Fruit fly (Drosophila melanogaster) whole organism, prepupa: ENCODE data around the gene CG42752.

Experiments used
- CG16779 ChIP-seq: fragments of 200-800 bp; sonication (Bioruptor generic); optimal IDR thresholded peaks from 3 replicates; lab custom pipeline; 2017; ENCODE audit warnings: missing biosample characterization, mild to moderate bottlenecking, missing genetic modification characterization
- CG3032 ChIP-seq: fragments of 200-800 bp; optimal IDR thresholded peaks from 2 replicates; lab custom pipeline; 2019; ENCODE audit warnings: missing biosample characterization, mild to moderate bottlenecking, missing genetic modification characterization, moderate library complexity
- CG6163 ChIP-seq: fragments of 200-800 bp; sonication (Bioruptor generic); IDR thresholded peaks from 3 replicates; pipeline ENCODE4 v1.3.6; 2022; ENCODE audit warnings: missing biosample characterization, missing genetic modification characterization
- CG6792 ChIP-seq: fragments of 200-800 bp; sonication (Bioruptor generic); optimal IDR thresholded peaks from 3 replicates; lab custom pipeline; 2016; ENCODE audit warnings: missing biosample characterization, missing genetic modification characterization
- CG8319 ChIP-seq: fragments of 200-800 bp; sonication (Bioruptor generic); optimal IDR thresholded peaks from 3 replicates; lab custom pipeline; 2016; ENCODE audit warnings: missing biosample characterization, missing genetic modification characterization
- Eip78C ChIP-seq: fragments of 200-800 bp; sonication (Bioruptor generic); peaks from one replicate; lab custom pipeline; 2016; ENCODE audit warnings: missing biosample characterization, missing genetic modification characterization
- Ets21C ChIP-seq: fragments of 200-800 bp; sonication (Bioruptor generic); optimal IDR thresholded peaks from 3 replicates; lab custom pipeline; 2016; ENCODE audit warnings: missing biosample characterization, missing genetic modification characterization
- Hr38 ChIP-seq: sonication (Bioruptor generic); optimal IDR thresholded peaks from 2 replicates; lab custom pipeline; 2016; ENCODE audit warnings: missing biosample characterization, missing genetic modification characterization
- Lpt ChIP-seq: fragments of 200-800 bp; sonication (Bioruptor generic); optimal IDR thresholded peaks from 3 replicates; lab custom pipeline; 2016; ENCODE audit warnings: missing biosample characterization, missing genetic modification characterization
- lz ChIP-seq: fragments of 200-800 bp; sonication (Bioruptor generic); optimal IDR thresholded peaks from 3 replicates; lab custom pipeline; 2016; ENCODE audit warnings: missing biosample characterization, missing genetic modification characterization
- net ChIP-seq: fragments of 200-800 bp; sonication (Bioruptor generic); optimal IDR thresholded peaks from 3 replicates; lab custom pipeline; 2016; ENCODE audit warnings: missing biosample characterization, missing genetic modification characterization
- ss ChIP-seq, 2 experiments: fragments of 200-800 bp; sonication (Bioruptor generic); optimal IDR thresholded peaks; 2 replicates in 1 of 2; 3 replicates in 1 of 2; lab custom pipeline; 2017 to 2018; ENCODE audit warnings: mild to moderate bottlenecking in 2 of 2, missing biosample characterization in 2 of 2, missing genetic modification characterization in 2 of 2, moderate library complexity in 1 of 2

dm6 chr2L:18717365-18718011 is 22.4 kb downstream of the CG42752 start:
- TF ChIP-seq CG16779 (tag; lab: Kevin White, UChicago) (no peak), CG8319 (GFP tag; lab: Kevin White, UChicago) (no peak), CG6792 (GFP tag; lab: Kevin White, UChicago) (no peak), Lpt (GFP tag; lab: Kevin White, UChicago) (no peak), Hr38 (GFP tag; lab: Kevin White, UChicago) (no peak), Ets21C (GFP tag; lab: Kevin White, UChicago) (no peak), Eip78C (peak; percentile 61), ss (GFP tag; optimal IDR thresholded peaks at IDR 0.05; lab: Kevin White, UChicago) (peak in 1 of 2 experiments; percentile 44), net (GFP tag; lab: Kevin White, UChicago) (no peak), lz (GFP tag; lab: Kevin White, UChicago) (no peak), CG3032 (tag; lab: Kevin White, UChicago) (peak; percentile 29), CG6163 (peak; percentile 60; the same call in 2 of the 3 replicates)
